Worm (Caenorhabditis elegans): ENCODE measurements around the gene irld-21.

The irld-21 gene

DNA sequence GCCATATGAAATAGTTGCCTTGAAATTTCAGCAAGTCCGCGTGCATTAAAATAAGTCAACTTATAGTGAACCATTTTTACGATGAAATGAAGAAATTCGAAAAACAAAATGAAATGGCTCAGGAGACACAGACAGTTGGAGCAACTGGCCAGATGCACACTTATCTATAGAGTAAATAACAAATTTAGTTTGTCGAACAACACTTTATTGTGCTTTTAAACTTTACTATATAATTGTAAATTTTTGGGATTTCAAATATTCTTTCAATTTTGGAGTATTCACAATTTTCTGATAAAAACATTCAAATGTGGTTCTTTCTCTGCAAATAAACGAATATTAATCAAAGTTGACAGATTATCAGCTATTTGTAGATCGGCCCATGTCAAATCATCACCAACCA lies 18.0 kb upstream of the irld-21 start, which contains the start of gene gst-3:
gst-3 (minus strand) TSS at position 101 of the 400 bp plus-strand sequence.
- TF ChIP-seq unc-62 (GFP tag; optimal IDR thresholded peaks at IDR 0.05) = no peak

DNA sequence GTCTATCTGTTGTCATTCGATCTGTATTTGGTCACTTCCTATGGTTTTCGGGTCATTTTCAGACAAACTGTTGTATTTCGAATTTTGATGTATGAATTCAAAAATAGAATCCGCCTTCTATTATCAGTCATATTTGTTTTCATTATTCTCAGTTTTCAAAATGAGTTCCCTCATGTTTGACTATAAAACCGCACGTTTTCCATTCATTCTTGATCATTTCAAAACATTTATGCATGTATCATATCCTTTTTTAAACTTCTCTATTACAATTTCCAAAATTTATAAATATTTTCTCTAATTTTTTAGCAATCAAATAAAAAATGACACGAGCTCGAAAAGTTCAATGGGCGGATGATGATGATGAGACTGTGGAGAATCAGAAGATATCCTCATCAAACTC lies 15.7 kb upstream of the irld-21 start, which contains the start of gene K08F4.12:
K08F4.12 (plus strand) TSS at position 301 of the 400 bp plus-strand sequence.
- no peak for TF ChIP-seq unc-62 (GFP tag; optimal IDR thresholded peaks at IDR 0.05)

DNA sequence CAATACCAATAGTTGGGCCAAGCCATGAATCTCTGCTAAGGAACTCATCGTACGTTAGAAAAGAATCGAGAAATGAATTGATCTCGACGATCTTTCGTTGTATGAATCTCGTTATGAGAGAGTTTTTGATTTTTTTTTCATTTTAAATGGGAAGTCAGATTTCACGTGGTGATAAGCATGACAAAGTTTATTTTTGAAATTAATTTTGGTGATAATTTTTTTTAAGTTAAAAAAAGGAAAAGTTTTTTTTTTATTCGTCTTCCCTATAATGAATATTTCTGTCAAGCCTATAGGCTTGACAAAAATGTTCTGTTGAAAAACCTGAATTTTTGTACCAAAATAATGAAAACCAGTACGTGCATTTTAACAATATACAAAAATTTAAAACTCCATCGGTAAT lies 13.7 kb upstream of the irld-21 start, which contains the start of gene K08F4.5:
K08F4.5 (minus strand) TSS at position 101 of the 400 bp plus-strand sequence.
- TF ChIP-seq unc-62 (GFP tag; optimal IDR thresholded peaks at IDR 0.05) = no peak

DNA sequence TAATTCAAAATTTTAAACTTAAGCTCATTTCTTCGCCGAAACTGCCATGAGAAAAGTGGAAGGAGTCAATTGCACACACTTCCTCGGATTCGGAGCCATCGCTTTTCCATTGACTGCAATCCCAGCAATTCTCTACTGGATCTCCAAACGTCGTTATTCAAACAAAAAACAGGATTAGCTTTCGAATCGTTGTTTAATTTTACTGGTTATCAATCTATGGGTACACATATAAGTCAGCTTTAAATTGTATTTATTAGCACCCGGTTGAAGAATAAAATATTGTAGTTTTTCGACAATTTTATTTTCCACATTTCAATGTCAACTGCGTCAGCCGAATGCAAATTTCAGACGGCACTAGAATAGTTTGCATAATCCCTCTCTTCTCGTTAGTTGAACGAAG lies 7.9 kb upstream of the irld-21 start, which contains the start of gene glt-3:
glt-3 (plus strand) TSS at position 301 of the 400 bp plus-strand sequence.
- no peak for TF ChIP-seq unc-62 (GFP tag; optimal IDR thresholded peaks at IDR 0.05)

DNA sequence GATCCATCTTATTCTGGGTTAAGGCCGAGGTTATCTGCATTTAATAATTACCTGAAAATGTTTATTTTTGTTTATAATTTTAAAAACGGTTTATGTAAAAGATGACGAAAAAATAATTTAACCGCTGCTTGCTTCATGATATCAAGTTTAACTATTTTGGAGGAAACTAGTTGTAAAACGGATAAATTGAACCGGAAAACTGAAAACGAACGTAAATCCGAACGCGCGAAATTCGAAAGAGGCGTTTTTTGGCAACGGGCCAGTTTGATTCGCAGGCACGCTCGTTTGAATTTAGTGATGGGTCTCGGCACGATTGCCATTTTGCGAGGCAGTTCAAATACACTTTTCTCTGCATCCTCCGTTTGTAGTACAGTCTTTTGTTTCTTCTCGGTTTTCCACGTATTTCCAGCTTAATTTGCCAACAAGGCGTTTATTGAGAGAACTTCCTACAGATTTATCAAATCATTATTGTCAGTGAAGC lies 6.8 kb upstream of the irld-21 start, which contains the start of the genes gtbp-1 and K08F4.3:
gtbp-1 (minus strand) TSS at position 51 of the 481 bp plus-strand sequence.
K08F4.3 (plus strand) TSS at position 352 of the 481 bp plus-strand sequence.
- TF ChIP-seq unc-62 (GFP tag; optimal IDR thresholded peaks at IDR 0.05) = no peak

DNA sequence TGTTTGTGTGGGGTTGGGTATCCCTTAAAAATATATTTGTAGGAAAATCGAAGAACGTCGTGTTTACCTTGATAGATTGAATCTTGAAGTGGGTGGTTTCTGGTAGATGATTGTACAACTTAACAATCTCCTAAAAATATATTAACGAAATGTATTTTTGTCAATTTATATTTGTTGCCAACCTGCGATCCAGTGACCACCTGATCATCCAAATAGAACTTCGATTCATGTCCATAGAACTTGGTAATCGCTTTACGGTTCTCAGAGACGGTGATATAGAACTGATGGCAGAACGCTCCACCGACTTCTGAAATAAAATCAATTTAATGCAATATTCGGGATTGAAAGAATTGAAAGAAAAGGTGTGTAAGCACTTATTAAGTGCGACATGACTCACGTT lies 6.3 kb upstream of the irld-21 start:
- no peak for TF ChIP-seq unc-62 (GFP tag; optimal IDR thresholded peaks at IDR 0.05)

DNA sequence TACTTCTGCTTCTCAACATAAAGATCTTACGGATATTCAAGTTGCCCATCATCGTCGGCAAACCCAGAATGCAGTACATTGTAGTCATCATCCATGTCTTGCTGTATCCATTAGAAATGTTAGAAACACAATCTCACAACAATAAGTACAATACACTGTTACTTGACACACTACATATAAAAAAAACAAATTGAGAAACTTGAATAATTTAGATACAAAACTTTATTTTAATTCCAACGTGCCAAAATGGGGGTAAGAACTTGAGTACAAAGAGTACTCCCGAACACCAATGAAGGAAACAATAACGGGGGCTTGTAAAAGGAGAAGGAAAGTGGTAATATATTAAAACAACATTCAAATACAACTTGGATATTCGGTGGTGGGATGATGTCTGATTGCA lies 4.4 kb upstream of the irld-21 start, which contains the start of gene ctf-18:
ctf-18 (minus strand) TSS at position 101 of the 400 bp plus-strand sequence.
- TF ChIP-seq unc-62 (GFP tag; optimal IDR thresholded peaks at IDR 0.05) = no peak

DNA sequence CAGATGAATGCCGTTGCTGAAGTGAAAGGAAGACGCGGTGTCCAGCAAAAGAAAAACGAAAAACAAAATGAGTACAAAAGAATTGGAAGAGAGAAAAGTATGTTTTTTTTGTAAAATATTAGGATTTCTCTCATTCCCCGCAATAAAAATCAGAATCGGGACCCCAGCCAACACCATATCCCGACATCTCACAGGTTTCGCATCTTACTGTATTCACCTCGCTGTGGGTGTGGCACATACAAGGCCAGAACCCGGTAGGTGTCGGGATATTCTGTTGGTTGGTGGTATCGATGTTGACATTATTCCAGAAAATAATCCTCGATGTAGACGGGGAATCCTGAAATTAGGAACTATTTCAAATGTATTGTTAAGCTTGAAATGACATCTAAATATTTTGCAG lies 5.3 kb downstream of the irld-21 start:
- no peak for TF ChIP-seq unc-62 (GFP tag; optimal IDR thresholded peaks at IDR 0.05)

DNA sequence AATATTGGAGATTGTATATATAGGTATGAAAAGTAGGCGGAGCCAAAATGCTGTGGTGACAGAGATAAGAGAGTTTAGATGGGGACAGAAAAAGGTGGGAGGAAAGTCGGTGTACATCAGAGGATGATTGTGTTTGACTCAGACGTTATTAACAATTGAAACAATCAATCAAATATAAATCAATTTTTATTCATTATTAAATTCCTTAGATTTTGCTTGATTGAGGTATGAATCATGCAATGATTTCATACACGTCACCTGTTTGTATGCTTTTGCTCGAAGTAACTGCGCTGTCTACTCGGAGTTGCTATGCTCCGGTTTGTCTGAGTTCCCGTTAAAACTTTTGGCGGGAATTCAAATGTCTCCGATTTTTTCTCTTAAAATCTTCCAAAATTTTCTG lies 7.0 kb downstream of the irld-21 start, which contains the start of gene C04G2.10:
C04G2.10 (plus strand) TSS at position 301 of the 400 bp plus-strand sequence.
- TF ChIP-seq unc-62 (GFP tag; optimal IDR thresholded peaks at IDR 0.05) = no peak

DNA sequence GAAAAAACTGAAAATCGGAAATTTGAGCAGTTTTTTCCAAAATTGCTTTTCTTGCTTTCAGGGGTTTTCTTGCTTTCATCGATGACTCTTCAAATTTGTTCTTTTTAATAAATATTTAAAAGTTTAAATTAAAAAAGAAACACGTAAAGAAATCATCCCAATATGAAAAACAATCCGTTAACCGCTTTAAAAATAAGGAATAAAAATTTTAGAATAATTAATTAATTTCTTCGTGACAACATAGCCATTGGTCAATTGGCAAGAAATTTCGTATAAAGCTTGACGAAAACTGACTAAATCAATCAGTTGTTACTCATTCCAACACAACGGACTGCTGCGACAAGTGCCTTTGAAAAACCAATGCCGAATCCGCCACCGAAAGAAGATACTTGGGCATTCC lies 9.5 kb downstream of the irld-21 start, which contains the start of gene nsph-3.2:
nsph-3.2 (plus strand) TSS at position 301 of the 400 bp plus-strand sequence.
- TF ChIP-seq unc-62 (GFP tag; optimal IDR thresholded peaks at IDR 0.05) = no peak

DNA sequence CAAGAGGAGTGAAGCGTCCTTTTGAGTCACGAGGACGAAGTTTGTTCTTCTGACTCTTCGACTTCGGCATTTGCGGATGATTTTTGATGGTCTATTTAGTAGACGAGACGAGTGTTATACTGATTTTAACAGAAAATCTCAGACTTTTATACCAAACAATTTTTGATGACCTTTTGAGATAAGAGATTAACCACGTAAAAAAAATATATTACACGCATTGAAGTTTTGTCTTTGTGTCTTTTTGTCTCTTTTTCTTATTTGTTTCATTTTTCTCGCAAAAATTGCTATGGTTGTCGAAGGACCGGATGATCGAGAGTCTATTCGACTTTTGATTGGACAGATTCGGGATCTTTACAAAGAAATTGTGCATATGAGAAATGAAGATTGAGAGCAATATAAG lies 10.7 kb downstream of the irld-21 start, which contains the start of gene spch-1:
spch-1 (minus strand) TSS at position 101 of the 400 bp plus-strand sequence.
- TF ChIP-seq unc-62 (GFP tag; optimal IDR thresholded peaks at IDR 0.05) = no peak

DNA sequence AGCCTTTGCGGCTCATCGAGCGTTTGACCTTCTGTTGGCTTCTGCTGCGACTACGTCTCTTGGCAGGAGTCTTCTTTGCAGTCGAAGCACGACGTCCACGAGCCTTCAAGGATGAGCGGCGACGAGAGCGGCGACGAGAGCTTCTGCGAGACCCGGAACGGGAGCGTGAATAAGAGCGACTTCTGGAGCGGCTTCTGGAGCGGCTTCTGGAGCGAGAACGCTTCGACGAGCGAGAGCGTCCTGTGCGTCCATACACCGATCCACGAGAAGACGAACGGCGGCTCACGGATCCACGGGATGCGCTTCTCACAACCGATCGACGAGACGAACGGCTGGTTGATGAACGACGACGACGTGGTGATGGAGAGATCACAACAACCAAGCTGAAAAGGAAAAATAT lies 11.2 kb downstream of the irld-21 start:
- TF ChIP-seq unc-62 (GFP tag; optimal IDR thresholded peaks at IDR 0.05) = no peak

DNA sequence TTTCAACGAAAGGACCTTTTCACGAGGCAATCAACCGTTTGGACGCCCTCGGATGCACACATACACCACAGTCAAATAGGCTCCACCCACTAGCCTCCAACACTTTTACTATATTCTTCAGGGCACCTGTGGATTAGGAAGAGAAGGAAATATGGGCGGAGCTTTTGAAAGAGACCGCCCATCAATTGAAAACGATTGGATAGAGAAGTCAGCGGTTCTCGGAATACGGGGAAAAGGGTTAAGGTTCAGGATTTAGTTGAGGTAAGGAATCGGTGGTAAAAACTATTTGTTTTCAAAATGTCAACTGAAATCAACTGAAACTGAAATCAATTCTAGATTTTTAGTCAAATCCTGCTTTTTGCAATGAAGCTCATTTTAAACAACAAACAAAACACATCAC lies 11.7 kb downstream of the irld-21 start, which contains the start of gene egl-38:
egl-38 (minus strand) TSS at position 101 of the 400 bp plus-strand sequence.
- TF ChIP-seq unc-62 (GFP tag; optimal IDR thresholded peaks at IDR 0.05) = no peak

DNA sequence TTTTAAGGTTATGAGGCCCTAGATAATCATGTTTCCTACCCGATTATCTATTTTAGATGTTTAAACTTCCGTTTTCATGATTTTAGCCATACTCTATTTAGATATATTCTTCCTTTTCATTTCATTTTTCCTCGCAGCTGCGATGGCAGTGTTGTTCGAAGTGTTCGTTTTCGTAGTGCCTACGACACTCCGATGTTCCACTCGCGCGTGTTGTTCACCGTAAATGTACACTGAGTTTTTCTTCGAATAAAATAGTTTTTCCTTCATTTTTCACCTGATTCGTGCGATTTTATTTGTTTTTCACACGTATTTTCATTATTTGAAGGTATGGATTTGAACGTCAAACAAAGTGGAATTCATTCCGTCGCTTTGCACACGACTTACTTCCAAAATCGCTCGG lies 25.2 kb downstream of the irld-21 start, which contains the start of gene dis-3:
dis-3 (plus strand) TSS at position 322 of the 400 bp plus-strand sequence.
- no peak for TF ChIP-seq unc-62 (GFP tag; optimal IDR thresholded peaks at IDR 0.05)

DNA sequence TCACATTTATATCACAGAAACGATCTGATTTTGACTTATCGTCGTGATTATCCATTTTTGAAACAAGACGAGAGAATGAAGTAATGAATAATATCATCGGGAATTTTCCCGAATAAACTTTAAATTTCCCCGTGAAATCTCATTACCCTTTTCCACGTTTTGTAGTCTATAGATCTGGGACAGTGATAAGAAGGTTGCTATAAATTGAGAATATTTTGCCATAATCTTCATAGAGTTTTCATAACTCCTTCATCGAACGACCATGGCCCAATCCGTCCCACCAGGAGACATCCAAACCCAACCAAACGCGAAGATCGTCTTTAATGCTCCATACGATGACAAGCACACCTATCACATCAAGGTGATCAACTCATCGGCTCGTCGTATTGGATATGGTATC lies 26.9 kb downstream of the irld-21 start, which contains the start of the genes C04G2.5 and msp-36:
C04G2.5 (minus strand) TSS at position 101 of the 400 bp plus-strand sequence.
msp-36 (plus strand) TSS at position 263 of the 400 bp plus-strand sequence.
- TF ChIP-seq unc-62 (GFP tag; optimal IDR thresholded peaks at IDR 0.05) = no peak

DNA sequence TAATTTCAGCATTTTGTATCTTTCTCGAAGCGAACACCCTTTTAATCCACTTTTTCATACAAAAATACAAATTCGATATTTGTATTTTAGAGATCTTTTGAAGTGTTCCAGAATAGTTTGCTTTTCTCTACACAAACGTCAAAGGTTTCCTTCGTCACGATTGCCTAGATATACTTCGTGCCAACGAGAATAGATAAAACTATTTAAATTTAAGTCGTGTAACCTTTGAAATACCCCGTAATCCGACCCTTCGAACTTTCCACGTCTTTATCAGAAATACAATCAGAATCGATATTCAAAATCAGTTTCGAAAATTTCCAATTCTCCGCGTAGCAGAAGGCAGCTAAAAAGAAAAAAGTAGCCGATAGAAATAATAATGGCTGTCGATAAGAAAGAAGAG lies 31.7 kb downstream of the irld-21 start, which contains the start of gene ttbk-5:
ttbk-5 (plus strand) TSS at position 301 of the 400 bp plus-strand sequence.
- no peak for TF ChIP-seq unc-62 (GFP tag; optimal IDR thresholded peaks at IDR 0.05)

DNA sequence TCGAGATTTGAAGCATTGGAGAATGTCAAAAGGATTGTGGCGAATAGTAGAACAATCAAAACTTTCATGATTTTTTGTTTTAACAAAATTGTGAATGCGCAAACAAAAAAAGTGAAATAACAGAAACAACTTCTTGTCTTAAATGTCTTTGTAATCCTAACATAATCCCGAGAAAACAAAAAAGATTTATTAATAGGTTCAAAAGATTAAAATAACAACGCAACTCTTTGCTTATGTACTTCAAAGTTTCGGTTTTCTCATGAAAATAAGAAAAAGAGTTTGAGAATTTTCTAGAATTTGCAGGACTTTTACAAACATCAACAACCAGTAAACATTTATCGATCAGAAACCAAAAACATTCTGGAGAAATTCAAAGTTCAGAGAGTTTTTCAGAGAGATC lies 32.3 kb downstream of the irld-21 start, which contains the start of gene ttr-39:
ttr-39 (minus strand) TSS at position 101 of the 400 bp plus-strand sequence.
- TF ChIP-seq unc-62 (GFP tag; optimal IDR thresholded peaks at IDR 0.05) = no peak

Data from whole organism, dauer.